Worm (Caenorhabditis elegans) whole organism, L3 larva: ENCODE data around the gene gpla-1.

Experiments
- R02D3.7 ChIP-seq: fragments of 150-350 bp; optimal IDR thresholded peaks from 2 replicates; lab custom pipeline; 2014; ENCODE audit warnings: missing biosample characterization, missing genetic modification characterization
- fkh-10 ChIP-seq: sonication (generic microtip); optimal IDR thresholded peaks from 2 replicates; lab custom pipeline; 2017; ENCODE audit warnings: missing biosample characterization, missing genetic modification reagents, missing genetic modification characterization
- ztf-11 ChIP-seq: fragments of 150-350 bp; optimal IDR thresholded peaks from 2 replicates; lab custom pipeline; 2014; ENCODE audit warnings: missing biosample characterization, missing genetic modification characterization

DNA sequence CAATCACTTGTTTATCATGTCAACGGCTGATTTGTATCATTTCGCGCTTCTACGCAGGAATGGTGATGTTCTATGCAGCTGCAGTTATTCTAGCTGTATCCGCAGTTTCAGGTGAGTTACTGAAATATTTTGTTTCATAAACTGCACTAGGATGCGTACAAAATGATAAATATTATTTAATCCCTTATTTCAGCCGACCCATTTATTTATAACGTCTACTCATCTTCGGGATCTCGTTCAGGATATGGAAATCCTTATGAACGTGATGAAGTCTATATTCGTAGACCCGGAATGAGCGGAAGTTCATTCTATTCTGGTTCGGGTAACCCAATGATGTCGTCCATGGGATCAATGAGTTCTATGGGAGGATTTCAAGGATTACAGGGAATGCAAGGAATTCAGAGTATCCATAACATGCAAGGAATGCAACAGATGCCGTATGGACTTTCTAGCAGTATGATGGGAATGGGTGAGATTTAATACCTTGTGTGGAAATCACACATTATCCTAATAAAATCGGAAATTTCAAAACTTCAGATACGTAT lies 8.5 kb downstream of the gpla-1 start, which contains the start of gene F58H1.2:
- TF ChIP-seq fkh-10 (GFP tag; lab: Kevin White, UChicago) (no peak), R02D3.7 (tag; lab: Kevin White, UChicago) (no peak), ztf-11 (tag; lab: Kevin White, UChicago) (no peak)
